Worm (Caenorhabditis elegans): ENCODE measurements around the gene ceh-20.

ceh-20 gene

ce11 chrIII:6988060-6988459, 8.4 kb downstream of the ceh-20 start (continued):
- TF ChIP-seq sup-37 (GFP tag; optimal IDR thresholded peaks at IDR 0.05) (peak; percentile 16), nhr-19 (GFP tag; conservative IDR thresholded peaks at IDR 0.05) (peak; percentile 84), xbp-1 (tag; optimal IDR thresholded peaks at IDR 0.05) (peak; percentile 30), fkh-4 (tag; optimal IDR thresholded peaks at IDR 0.05; ENCODE audit: borderline replicate concordance) (peak; percentile 3), C34B4.2 (tag; optimal IDR thresholded peaks at IDR 0.05) (no peak), mep-1 (tag; optimal IDR thresholded peaks at IDR 0.05) (peak; percentile 18), nhr-20 (tag; optimal IDR thresholded peaks at IDR 0.05) (peak; percentile 52), C04F5.9 (tag; optimal IDR thresholded peaks at IDR 0.05) (peak; percentile 75)

ce11 chrIII:6989201-6989600, 9.5 kb downstream of the ceh-20 start:
- TF ChIP-seq pag-3 (tag; optimal IDR thresholded peaks at IDR 0.05; ENCODE audit: borderline replicate concordance, insufficient read depth) (no peak), ceh-90 (tag; optimal IDR thresholded peaks at IDR 0.05) (no peak), nhr-12 (tag; optimal IDR thresholded peaks at IDR 0.05) (no peak), lin-35 (GFP tag; optimal IDR thresholded peaks at IDR 0.05) (peak in 1 of 2 experiments; percentile 20), fos-1 (tag; optimal IDR thresholded peaks at IDR 0.05) (no peak), elt-2 (tag; optimal IDR thresholded peaks at IDR 0.05) (peak; percentile 44), ceh-63 (GFP tag; optimal IDR thresholded peaks at IDR 0.05) (no peak)

ce11 chrIII:6989900-6990299, 10.2 kb downstream of the ceh-20 start, which contains the start of gene prk-1:
prk-1 (plus strand) TSS chrIII:6990168.
- TF ChIP-seq blmp-1 (tag; optimal IDR thresholded peaks at IDR 0.05) (peak; percentile 2), isw-1 (GFP tag; IDR thresholded peaks at IDR 0.05) (no peak), lin-15B (tag; optimal IDR thresholded peaks at IDR 0.05) (no peak), nhr-85 (tag) (peak; percentile 65), nhr-19 (GFP tag; conservative IDR thresholded peaks at IDR 0.05) (no peak), mep-1 (tag; optimal IDR thresholded peaks at IDR 0.05) (no peak), snu-23 (GFP tag; optimal IDR thresholded peaks at IDR 0.05) (peak; percentile 22), zip-4 (GFP tag; optimal IDR thresholded peaks at IDR 0.05) (no peak), ztf-4 (tag; optimal IDR thresholded peaks at IDR 0.05) (no peak), elt-2 (tag; optimal IDR thresholded peaks at IDR 0.05) (no peak), alr-1 (tag; optimal IDR thresholded peaks at IDR 0.05; ENCODE audit: borderline replicate concordance) (no peak), hlh-4 (tag; optimal IDR thresholded peaks at IDR 0.05) (no peak), ama-1 (optimal IDR thresholded peaks at IDR 0.05) (no peak), dsc-1 (tag; optimal IDR thresholded peaks at IDR 0.05) (no peak), efl-3 (GFP tag; optimal IDR thresholded peaks at IDR 0.05) (no peak), pag-3 (tag; optimal IDR thresholded peaks at IDR 0.05; ENCODE audit: borderline replicate concordance, insufficient read depth) (no peak), nhr-76 (tag; optimal IDR thresholded peaks at IDR 0.05) (no peak), ceh-88 (GFP tag; IDR thresholded peaks at IDR 0.05) (no peak), nhr-77 (tag; optimal IDR thresholded peaks at IDR 0.05) (no peak), snpc-4 (tag; optimal IDR thresholded peaks at IDR 0.05) (no peak), nhr-237 (tag; optimal IDR thresholded peaks at IDR 0.05) (no peak), jun-1 (tag; optimal IDR thresholded peaks at IDR 0.05) (no peak), xbp-1 (tag; optimal IDR thresholded peaks at IDR 0.05) (no peak), lin-35 (GFP tag; optimal IDR thresholded peaks at IDR 0.05) (no peak), fos-1 (tag; optimal IDR thresholded peaks at IDR 0.05) (no peak), mef-2 (tag; optimal IDR thresholded peaks at IDR 0.05) (no peak), ets-5 (GFP tag; IDR thresholded peaks at IDR 0.05) (no peak), unc-98 (GFP tag; IDR thresholded peaks at IDR 0.05) (no peak), rnt-1 (tag; optimal IDR thresholded peaks at IDR 0.05) (peak; percentile 37), irx-1 (tag; optimal IDR thresholded peaks at IDR 0.05) (no peak), lin-14 (GFP tag; optimal IDR thresholded peaks at IDR 0.05) (peak; percentile 45), unc-30 (tag; optimal IDR thresholded peaks at IDR 0.05) (no peak), elt-3 (tag; optimal IDR thresholded peaks at IDR 0.05) (no peak), dpl-1 (GFP tag; optimal IDR thresholded peaks at IDR 0.05) (no peak), unc-62 (GFP tag; optimal IDR thresholded peaks at IDR 0.05) (no peak), lin-39 (tag; optimal IDR thresholded peaks at IDR 0.05) (no peak), hpl-2 (GFP tag; optimal IDR thresholded peaks at IDR 0.05) (no peak), ztf-11 (tag; optimal IDR thresholded peaks at IDR 0.05) (no peak), nhr-20 (tag; optimal IDR thresholded peaks at IDR 0.05) (no peak), tlp-1 (tag; optimal IDR thresholded peaks at IDR 0.05) (no peak)
